Fruit fly (Drosophila melanogaster): ENCODE measurements around the gene Bhmt.

The Bhmt gene

dm6 chr2L:18925387-18925786, 31.7 kb downstream of the Bhmt start:
- no peak for TF ChIP-seq acj6 (GFP tag; optimal IDR thresholded peaks at IDR 0.05)
- TF ChIP-seq topi (GFP tag; optimal IDR thresholded peaks at IDR 0.05): no peak

DNA sequence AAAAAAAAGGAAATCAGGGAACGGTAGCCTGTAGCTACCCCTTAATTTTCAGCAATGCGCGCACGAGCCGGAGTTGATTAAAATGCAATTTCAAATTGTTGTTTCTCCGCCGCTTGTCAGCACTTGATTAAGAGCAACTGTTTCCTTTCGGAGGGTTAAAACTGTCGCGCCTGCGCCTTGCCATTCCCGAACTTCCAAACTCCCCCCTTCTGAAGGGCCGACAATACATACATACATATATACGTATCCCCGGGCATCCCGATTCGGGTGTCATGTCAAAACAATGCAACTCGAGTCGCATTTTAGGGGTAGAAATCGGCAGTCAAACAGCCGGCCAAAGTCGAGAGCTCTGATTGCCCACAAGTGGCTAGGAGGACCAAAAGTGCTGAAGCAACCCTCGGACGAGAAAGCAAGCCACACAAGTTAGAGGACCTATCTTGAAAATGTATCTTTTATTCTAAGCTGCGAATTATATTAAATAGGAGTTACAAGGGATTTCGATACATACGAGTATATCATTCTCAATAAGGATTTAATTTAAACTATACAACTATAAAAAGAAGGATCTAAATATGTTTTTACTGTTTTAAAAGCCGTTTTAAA, 32.4 kb downstream of the Bhmt start:
- TF ChIP-seq Gug (GFP tag; IDR thresholded peaks at IDR 0.05) (no peak), CG8319 (GFP tag; optimal IDR thresholded peaks at IDR 0.05) (no peak), Eip93F (GFP tag; optimal IDR thresholded peaks at IDR 0.05) (no peak), Ets21C (GFP tag; optimal IDR thresholded peaks at IDR 0.05) (no peak), Sox14 (GFP tag; optimal IDR thresholded peaks at IDR 0.05) (no peak), topi (GFP tag; optimal IDR thresholded peaks at IDR 0.05) (no peak), Eip78C (GFP tag) (no peak), fkh (GFP tag; optimal IDR thresholded peaks at IDR 0.05) (no peak), CG4318 (GFP tag; optimal IDR thresholded peaks at IDR 0.05) (no peak), CG6276 (GFP tag; optimal IDR thresholded peaks at IDR 0.05) (no peak), Met (GFP tag; optimal IDR thresholded peaks at IDR 0.05) (no peak), acj6 (GFP tag; optimal IDR thresholded peaks at IDR 0.05) (no peak), spab (GFP tag; optimal IDR thresholded peaks at IDR 0.05) (no peak), CG16779 (tag; optimal IDR thresholded peaks at IDR 0.05) (no peak), CG6792 (GFP tag; optimal IDR thresholded peaks at IDR 0.05) (no peak), CG8119 (GFP tag; IDR thresholded peaks at IDR 0.05) (no peak), CG11762 (GFP tag; optimal IDR thresholded peaks at IDR 0.05; ENCODE audit: insufficient read depth) (no peak), pdm3 (GFP tag; optimal IDR thresholded peaks at IDR 0.05) (no peak), dac (GFP tag; optimal IDR thresholded peaks at IDR 0.05) (no peak)

dm6 chr2L:18921246-18921645, 35.9 kb downstream of the Bhmt start:
- TF ChIP-seq CG6808 (GFP tag; optimal IDR thresholded peaks at IDR 0.05) (no peak), Hr38 (GFP tag; optimal IDR thresholded peaks at IDR 0.05) (no peak), CG10631 (GFP tag; optimal IDR thresholded peaks at IDR 0.05) (no peak), CG3032 (tag; optimal IDR thresholded peaks at IDR 0.05) (no peak), svp (GFP tag) (peak; percentile 56), Eip93F (GFP tag; optimal IDR thresholded peaks at IDR 0.05) (no peak), Sox14 (GFP tag; optimal IDR thresholded peaks at IDR 0.05) (no peak), achi (GFP tag; optimal IDR thresholded peaks at IDR 0.05) (no peak), CG6163 (GFP tag; IDR thresholded peaks at IDR 0.05) (no peak), CG4318 (GFP tag; optimal IDR thresholded peaks at IDR 0.05) (no peak), CG8632 (GFP tag; optimal IDR thresholded peaks at IDR 0.05) (no peak), ss (GFP tag; optimal IDR thresholded peaks at IDR 0.05) (no peak), dsx (GFP tag; optimal IDR thresholded peaks at IDR 0.05; ENCODE audit: poor library complexity, severe bottlenecking) (no peak), CG16779 (tag; optimal IDR thresholded peaks at IDR 0.05) (no peak), CG3919 (GFP tag; optimal IDR thresholded peaks at IDR 0.05) (peak; percentile 18), CG11902 (GFP tag; optimal IDR thresholded peaks at IDR 0.05) (no peak), Lpt (GFP tag; optimal IDR thresholded peaks at IDR 0.05) (no peak), spab (GFP tag; optimal IDR thresholded peaks at IDR 0.05) (no peak), Eip78C (GFP tag) (peak; percentile 71), CG6792 (GFP tag; optimal IDR thresholded peaks at IDR 0.05) (no peak), CG31627 (GFP tag; optimal IDR thresholded peaks at IDR 0.05) (peak; percentile 41), CG11762 (GFP tag; optimal IDR thresholded peaks at IDR 0.05; ENCODE audit: insufficient read depth) (no peak), Gug (GFP tag; IDR thresholded peaks at IDR 0.05) (no peak), fd85E (GFP tag; optimal IDR thresholded peaks at IDR 0.05) (no peak), Hr39 (GFP tag; optimal IDR thresholded peaks at IDR 0.05) (peak; percentile 28), CG8319 (GFP tag; optimal IDR thresholded peaks at IDR 0.05) (no peak), CG6276 (GFP tag; optimal IDR thresholded peaks at IDR 0.05) (no peak), fkh (GFP tag; optimal IDR thresholded peaks at IDR 0.05) (no peak), Blimp-1 (GFP tag; optimal IDR thresholded peaks at IDR 0.05) (no peak), Sox102F (GFP tag; optimal IDR thresholded peaks at IDR 0.05) (peak; percentile 34), lz (GFP tag; optimal IDR thresholded peaks at IDR 0.05) (peak; percentile 40), dac (GFP tag; optimal IDR thresholded peaks at IDR 0.05) (no peak), CG11294 (GFP tag; IDR thresholded peaks at IDR 0.05) (no peak), net (GFP tag; optimal IDR thresholded peaks at IDR 0.05) (no peak), eg (GFP tag; IDR thresholded peaks at IDR 0.05) (no peak), cyc (GFP tag; optimal IDR thresholded peaks at IDR 0.05) (peak; percentile 33), salr (GFP tag; optimal IDR thresholded peaks at IDR 0.05) (no peak), Ets21C (GFP tag; optimal IDR thresholded peaks at IDR 0.05) (peak; percentile 21), Met (GFP tag; optimal IDR thresholded peaks at IDR 0.05) (peak; percentile 19), fd59A (GFP tag; optimal IDR thresholded peaks at IDR 0.05) (no peak), Ets96B (tag; optimal IDR thresholded peaks at IDR 0.05) (peak; percentile 18)
